Fruit fly (Drosophila melanogaster) whole organism, prepupa: Measurements from ENCODE around the gene CG31650.
A peak's percentile ranks its signal among the peaks of the same experiment; 100 is the strongest.

Experiments
- Blimp-1 ChIP-seq: fragments of 200-800 bp; sonication (Bioruptor generic); optimal IDR thresholded peaks from 3 replicates; lab custom pipeline; 2017; ENCODE audit warnings: missing biosample characterization, missing genetic modification characterization, mild to moderate bottlenecking, moderate library complexity, missing genetic modification reagents
- CG10631 ChIP-seq: fragments of 200-800 bp; sonication (Bioruptor generic); optimal IDR thresholded peaks from 2 replicates; lab custom pipeline; 2016; ENCODE audit warnings: missing biosample characterization, missing genetic modification characterization
- CG10669 ChIP-seq: fragments of 200-800 bp; sonication (Bioruptor generic); optimal IDR thresholded peaks from 3 replicates; lab custom pipeline; 2018; ENCODE audit warnings: missing biosample characterization, mild to moderate bottlenecking, missing genetic modification characterization, moderate library complexity
- CG11294 ChIP-seq: fragments of 200-800 bp; sonication (Bioruptor generic); IDR thresholded peaks from 2 replicates; pipeline ENCODE4 v1.3.6; 2022; ENCODE audit warnings: missing biosample characterization, missing genetic modification characterization
- CG11762 ChIP-seq: fragments of 200-800 bp; sonication (Bioruptor generic); optimal IDR thresholded peaks from 3 replicates; lab custom pipeline; 2016; ENCODE audit warnings: missing biosample characterization, missing genetic modification characterization; ENCODE audit not compliant: insufficient read depth
- CG15336 ChIP-seq: fragments of 200-800 bp; sonication (Bioruptor generic); IDR thresholded peaks from 2 replicates; pipeline ENCODE4 v1.3.6; 2022; ENCODE audit warnings: missing biosample characterization, missing genetic modification characterization
- CG1621 ChIP-seq: fragments of 200-800 bp; sonication (Bioruptor generic); optimal IDR thresholded peaks from 3 replicates; lab custom pipeline; 2018; ENCODE audit warnings: missing biosample characterization, mild to moderate bottlenecking, missing genetic modification characterization
- CG16779 ChIP-seq: fragments of 200-800 bp; sonication (Bioruptor generic); optimal IDR thresholded peaks from 3 replicates; lab custom pipeline; 2017; ENCODE audit warnings: missing biosample characterization, mild to moderate bottlenecking, missing genetic modification characterization
- CG3032 ChIP-seq: fragments of 200-800 bp; optimal IDR thresholded peaks from 2 replicates; lab custom pipeline; 2019; ENCODE audit warnings: missing biosample characterization, mild to moderate bottlenecking, missing genetic modification characterization, moderate library complexity
- CG31627 ChIP-seq: fragments of 200-800 bp; sonication (Bioruptor generic); optimal IDR thresholded peaks from 3 replicates; lab custom pipeline; 2016; ENCODE audit warnings: missing biosample characterization, missing genetic modification characterization
- CG34406 ChIP-seq: fragments of 200-800 bp; sonication (Bioruptor generic); optimal IDR thresholded peaks from 3 replicates; lab custom pipeline; 2016; ENCODE audit warnings: missing biosample characterization, missing genetic modification characterization
- CG3919 ChIP-seq: fragments of 200-800 bp; sonication (Bioruptor generic); optimal IDR thresholded peaks from 3 replicates; lab custom pipeline; 2016; ENCODE audit warnings: missing biosample characterization, missing genetic modification characterization
- CG4318 ChIP-seq: fragments of 200-800 bp; sonication (Bioruptor generic); optimal IDR thresholded peaks from 3 replicates; lab custom pipeline; 2017; ENCODE audit warnings: missing biosample characterization, mild to moderate bottlenecking, missing genetic modification characterization
- CG6163 ChIP-seq: fragments of 200-800 bp; sonication (Bioruptor generic); IDR thresholded peaks from 3 replicates; pipeline ENCODE4 v1.3.6; 2022; ENCODE audit warnings: missing biosample characterization, missing genetic modification characterization
- CG6792 ChIP-seq: fragments of 200-800 bp; sonication (Bioruptor generic); optimal IDR thresholded peaks from 3 replicates; lab custom pipeline; 2016; ENCODE audit warnings: missing biosample characterization, missing genetic modification characterization
- CG6808 ChIP-seq: fragments of 200-800 bp; sonication (Bioruptor generic); optimal IDR thresholded peaks from 3 replicates; lab custom pipeline; 2017; ENCODE audit warnings: missing biosample characterization, missing genetic modification characterization, mild to moderate bottlenecking, moderate library complexity, missing genetic modification reagents
- CG6854 ChIP-seq: fragments of 200-800 bp; sonication (Bioruptor generic); optimal IDR thresholded peaks from 2 replicates; lab custom pipeline; 2017; ENCODE audit warnings: missing biosample characterization, mild to moderate bottlenecking, missing genetic modification characterization
- CG8119 ChIP-seq: fragments of 200-800 bp; sonication (Bioruptor generic); IDR thresholded peaks from 3 replicates; pipeline ENCODE4 v1.3.6; 2022; ENCODE audit warnings: missing biosample characterization, missing genetic modification characterization
- CG9139 ChIP-seq: fragments of 200-800 bp; sonication (Bioruptor generic); optimal IDR thresholded peaks from 3 replicates; lab custom pipeline; 2017; ENCODE audit warnings: missing biosample characterization, mild to moderate bottlenecking, missing genetic modification characterization
- Eip75B ChIP-seq: fragments of 200-800 bp; sonication (Bioruptor generic); optimal IDR thresholded peaks from 3 replicates; lab custom pipeline; 2016; ENCODE audit warnings: missing biosample characterization, missing genetic modification characterization
- Eip93F ChIP-seq: fragments of 200-800 bp; sonication (Bioruptor generic); optimal IDR thresholded peaks from 2 replicates; lab custom pipeline; 2016; ENCODE audit warnings: missing biosample characterization, mild to moderate bottlenecking, missing genetic modification characterization
- Ets21C ChIP-seq: fragments of 200-800 bp; sonication (Bioruptor generic); optimal IDR thresholded peaks from 3 replicates; lab custom pipeline; 2016; ENCODE audit warnings: missing biosample characterization, missing genetic modification characterization
- Ets96B ChIP-seq: fragments of 200-800 bp; optimal IDR thresholded peaks from 2 replicates; lab custom pipeline; 2019; ENCODE audit warnings: missing biosample characterization, mild to moderate bottlenecking, missing genetic modification characterization, moderate library complexity
- Gug ChIP-seq: fragments of 200-800 bp; sonication (Bioruptor generic); IDR thresholded peaks from 2 replicates; pipeline ENCODE4 v1.3.6; 2022; ENCODE audit warnings: missing biosample characterization, missing genetic modification characterization
- Hr38 ChIP-seq: sonication (Bioruptor generic); optimal IDR thresholded peaks from 2 replicates; lab custom pipeline; 2016; ENCODE audit warnings: missing biosample characterization, missing genetic modification characterization
- Hr39 ChIP-seq: fragments of 200-800 bp; sonication (Bioruptor generic); optimal IDR thresholded peaks from 2 replicates; lab custom pipeline; 2016; ENCODE audit warnings: missing biosample characterization, missing genetic modification characterization
- Hr4 ChIP-seq: fragments of 200-800 bp; sonication (Bioruptor generic); optimal IDR thresholded peaks from 3 replicates; lab custom pipeline; 2016; ENCODE audit warnings: missing biosample characterization, missing genetic modification characterization
- Lpt ChIP-seq: fragments of 200-800 bp; sonication (Bioruptor generic); optimal IDR thresholded peaks from 3 replicates; lab custom pipeline; 2016; ENCODE audit warnings: missing biosample characterization, missing genetic modification characterization
- Met ChIP-seq: fragments of 200-800 bp; sonication (Bioruptor generic); optimal IDR thresholded peaks from 3 replicates; lab custom pipeline; 2016; ENCODE audit warnings: missing biosample characterization, missing genetic modification characterization
- OdsH ChIP-seq: fragments of 200-800 bp; sonication (Bioruptor generic); optimal IDR thresholded peaks from 3 replicates; lab custom pipeline; 2016; ENCODE audit warnings: missing biosample characterization, missing genetic modification characterization
- Smox ChIP-seq: fragments of 200-800 bp; sonication (Bioruptor generic); optimal IDR thresholded peaks from 3 replicates; lab custom pipeline; 2016; ENCODE audit warnings: missing biosample characterization, missing genetic modification characterization
- Sox14 ChIP-seq: fragments of 200-800 bp; sonication (Bioruptor generic); optimal IDR thresholded peaks from 3 replicates; lab custom pipeline; 2016; ENCODE audit warnings: missing biosample characterization, missing genetic modification characterization
- Sox15 ChIP-seq: fragments of 200-800 bp; sonication (Bioruptor generic); optimal IDR thresholded peaks from 3 replicates; lab custom pipeline; 2016; ENCODE audit warnings: missing biosample characterization, missing genetic modification characterization
- acj6 ChIP-seq: fragments of 200-800 bp; sonication (Bioruptor generic); optimal IDR thresholded peaks from 3 replicates; lab custom pipeline; 2016; ENCODE audit warnings: missing biosample characterization, missing genetic modification characterization
- cyc ChIP-seq: fragments of 200-800 bp; sonication (Bioruptor generic); optimal IDR thresholded peaks from 3 replicates; lab custom pipeline; 2016; ENCODE audit warnings: missing biosample characterization, missing genetic modification characterization
- dac ChIP-seq: fragments of 200-800 bp; sonication (Bioruptor generic); optimal IDR thresholded peaks from 2 replicates; lab custom pipeline; 2017; ENCODE audit warnings: missing biosample characterization, mild to moderate bottlenecking, missing genetic modification characterization
- eg ChIP-seq: fragments of 200-800 bp; sonication (Bioruptor generic); IDR thresholded peaks from 3 replicates; pipeline ENCODE4 v1.3.6; 2022; ENCODE audit warnings: missing biosample characterization, missing genetic modification characterization
- esn ChIP-seq: fragments of 200-800 bp; sonication (Bioruptor generic); optimal IDR thresholded peaks from 2 replicates; lab custom pipeline; 2016; ENCODE audit warnings: missing biosample characterization, mild to moderate bottlenecking, missing genetic modification characterization, moderate library complexity
- fd59A ChIP-seq: fragments of 200-800 bp; sonication (Bioruptor generic); optimal IDR thresholded peaks from 2 replicates; lab custom pipeline; 2017; ENCODE audit warnings: missing biosample characterization, mild to moderate bottlenecking, missing genetic modification characterization, missing genetic modification reagents
- fd85E ChIP-seq: fragments of 200-800 bp; sonication (Bioruptor generic); optimal IDR thresholded peaks from 3 replicates; lab custom pipeline; 2016; ENCODE audit warnings: missing biosample characterization, missing genetic modification characterization
- net ChIP-seq: fragments of 200-800 bp; sonication (Bioruptor generic); optimal IDR thresholded peaks from 3 replicates; lab custom pipeline; 2016; ENCODE audit warnings: missing biosample characterization, missing genetic modification characterization
- salr ChIP-seq, 2 experiments: fragments of 200-800 bp; sonication (Bioruptor generic); optimal IDR thresholded peaks; 3 replicates each; lab custom pipeline; 2016 to 2018; ENCODE audit warnings: missing biosample characterization in 2 of 2, missing genetic modification characterization in 2 of 2, mild to moderate bottlenecking in 1 of 2
- spab ChIP-seq: fragments of 200-800 bp; sonication (Bioruptor generic); optimal IDR thresholded peaks from 2 replicates; lab custom pipeline; 2017; ENCODE audit warnings: missing biosample characterization, mild to moderate bottlenecking, missing genetic modification characterization, missing genetic modification reagents
- ss ChIP-seq, 2 experiments: fragments of 200-800 bp; sonication (Bioruptor generic); optimal IDR thresholded peaks; 2 replicates in 1 of 2; 3 replicates in 1 of 2; lab custom pipeline; 2017 to 2018; ENCODE audit warnings: mild to moderate bottlenecking in 2 of 2, missing biosample characterization in 2 of 2, missing genetic modification characterization in 2 of 2, moderate library complexity in 1 of 2
- topi ChIP-seq: fragments of 200-800 bp; sonication (Bioruptor generic); optimal IDR thresholded peaks from 3 replicates; lab custom pipeline; 2016; ENCODE audit warnings: missing biosample characterization, missing genetic modification characterization

CG31650 gene

DNA sequence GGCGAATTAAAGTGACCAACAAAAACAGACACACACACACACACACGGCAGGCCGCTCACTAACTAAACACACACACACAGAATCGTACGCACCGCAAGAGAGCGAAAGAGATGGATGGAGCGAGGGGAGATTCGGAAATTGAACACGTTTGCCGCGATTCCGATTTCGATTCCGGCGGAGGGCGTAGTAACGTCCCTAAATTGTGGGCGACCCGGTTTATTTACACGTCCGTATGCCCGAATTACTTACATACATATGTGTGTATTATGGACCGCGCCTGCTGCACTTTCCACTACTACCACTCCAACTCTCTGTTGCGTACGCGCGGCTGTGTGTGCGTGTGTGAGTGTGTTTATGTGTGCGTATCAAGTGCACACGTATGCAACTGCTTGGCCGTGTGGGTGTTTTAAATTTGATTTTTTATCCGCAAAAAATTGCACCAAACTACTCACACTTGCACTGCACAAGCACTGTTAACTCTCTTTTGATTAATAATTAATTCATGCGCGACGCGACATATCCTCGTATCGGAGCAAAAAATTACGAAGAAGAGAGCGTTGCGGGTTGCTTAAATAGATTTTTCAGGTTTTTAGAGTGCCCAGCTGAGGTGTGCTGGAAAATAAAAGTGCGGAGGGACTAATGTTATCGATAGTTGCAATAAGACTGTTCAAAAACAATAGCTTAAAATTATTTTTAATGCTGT, 48.6 kb upstream of the CG31650 start, which contains the start of gene Pgant5 (continued):
- TF ChIP-seq CG11762 (no peak), CG9139 (GFP tag; lab: Kevin White, UChicago) (no peak), CG34406 (GFP tag; lab: Kevin White, UChicago) (no peak), CG15336 (GFP tag; lab: Robert Waterston, UW) (peak; percentile 30; the same call in 1 of the 2 replicates), OdsH (no peak), cyc (GFP tag; lab: Kevin White, UChicago) (no peak), fd85E (GFP tag; lab: Kevin White, UChicago) (no peak), CG11294 (GFP tag; lab: Robert Waterston, UW) (no peak), Eip93F (GFP tag; lab: Kevin White, UChicago) (no peak), CG4318 (GFP tag; lab: Kevin White, UChicago) (no peak), CG1621 (tag; lab: Kevin White, UChicago) (peak; percentile 67), Lpt (no peak), Hr4 (GFP tag; lab: Kevin White, UChicago) (no peak), ss (GFP tag; optimal IDR thresholded peaks at IDR 0.05; lab: Kevin White, UChicago) (peak; percentile 9 to 52), fd59A (GFP tag; lab: Kevin White, UChicago) (no peak), CG8119 (GFP tag; lab: Robert Waterston, UW) (peak; percentile 24; the same call in 1 of the 3 replicates)

DNA sequence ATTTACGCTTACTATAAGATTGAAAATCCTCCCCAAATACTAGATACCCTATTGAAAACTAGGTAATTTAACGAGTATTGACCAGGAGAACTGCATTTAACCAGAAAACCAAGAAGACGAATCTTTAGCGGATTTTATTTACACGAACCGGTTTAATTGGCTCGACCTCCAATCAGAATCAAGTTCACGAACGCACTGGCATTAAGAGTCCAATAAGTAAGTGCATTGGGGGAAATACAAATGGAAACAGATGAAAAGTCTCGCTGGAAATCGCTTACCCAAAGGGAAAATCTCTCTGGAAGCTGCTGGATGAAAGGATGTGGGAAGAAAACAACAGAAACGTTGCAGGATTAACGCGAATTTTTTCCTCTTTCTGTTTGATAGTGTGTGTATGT, 48.1 kb upstream of the CG31650 start:
- TF ChIP-seq spab (no peak), Blimp-1 (GFP tag; lab: Kevin White, UChicago) (no peak)

- TF ChIP-seq CG6808 (GFP tag; lab: Kevin White, UChicago): peak; percentile 29
- peak; percentile 8 for TF ChIP-seq acj6 (GFP tag; lab: Kevin White, UChicago)
- peak; percentile 38; the same call in 1 of the 3 replicates for TF ChIP-seq CG6163 (GFP tag; lab: Robert Waterston, UW)
- TF ChIP-seq Hr39 (GFP tag; lab: Kevin White, UChicago): peak; percentile 39
- TF ChIP-seq Blimp-1 (GFP tag; lab: Kevin White, UChicago): no peak
- peak; percentile 12 for TF ChIP-seq Ets96B (tag; lab: Kevin White, UChicago)
- TF ChIP-seq CG4318 (GFP tag; lab: Kevin White, UChicago): no peak
- no peak for TF ChIP-seq CG15336 (GFP tag; lab: Robert Waterston, UW)
- no peak for TF ChIP-seq CG6792 (GFP tag; lab: Kevin White, UChicago)
- TF ChIP-seq ss (GFP tag; optimal IDR thresholded peaks at IDR 0.05; lab: Kevin White, UChicago): no peak
- TF ChIP-seq dac (GFP tag; lab: Kevin White, UChicago): no peak
- TF ChIP-seq CG16779 (tag; lab: Kevin White, UChicago): no peak
- TF ChIP-seq Eip75B: no peak
- peak; percentile 20 for TF ChIP-seq Sox14 (GFP tag; lab: Kevin White, UChicago)
- TF ChIP-seq CG8119 (GFP tag; lab: Robert Waterston, UW): no peak
- TF ChIP-seq CG3032 (tag; lab: Kevin White, UChicago): peak; percentile 3
- TF ChIP-seq salr (GFP tag; optimal IDR thresholded peaks at IDR 0.05; lab: Kevin White, UChicago): no peak
- no peak for TF ChIP-seq topi (GFP tag; lab: Kevin White, UChicago)
- no peak for TF ChIP-seq Eip93F (GFP tag; lab: Kevin White, UChicago)
- no peak for TF ChIP-seq CG3919 (GFP tag; lab: Kevin White, UChicago)
- TF ChIP-seq esn (GFP tag; lab: Kevin White, UChicago): peak; percentile 38
- TF ChIP-seq cyc (GFP tag; lab: Kevin White, UChicago): no peak
- peak; percentile 39 for TF ChIP-seq Met (GFP tag; lab: Kevin White, UChicago)
- TF ChIP-seq CG10669 (GFP tag; lab: Kevin White, UChicago): peak; percentile 30
- TF ChIP-seq CG11762: no peak
- no peak for TF ChIP-seq net (GFP tag; lab: Kevin White, UChicago)
- no peak for TF ChIP-seq CG34406 (GFP tag; lab: Kevin White, UChicago)
- peak; percentile 26 for TF ChIP-seq CG31627 (GFP tag; lab: Kevin White, UChicago)
- TF ChIP-seq Smox (GFP tag; lab: Kevin White, UChicago): peak; percentile 1
- TF ChIP-seq CG9139 (GFP tag; lab: Kevin White, UChicago): no peak
- no peak for TF ChIP-seq Ets21C (GFP tag; lab: Kevin White, UChicago)
- peak; percentile 23 for TF ChIP-seq CG10631 (GFP tag; lab: Kevin White, UChicago)
- TF ChIP-seq Sox15: no peak
- TF ChIP-seq Gug (GFP tag; lab: Robert Waterston, UW): no peak
- no peak for TF ChIP-seq eg (GFP tag; lab: Robert Waterston, UW)
- TF ChIP-seq Hr38 (GFP tag; lab: Kevin White, UChicago): no peak
- no peak for TF ChIP-seq spab
- TF ChIP-seq CG6854 (GFP tag; lab: Kevin White, UChicago): no peak
- TF ChIP-seq CG1621 (tag; lab: Kevin White, UChicago): peak; percentile 6
Observed at dm6 chr2L:5092145-5092544, 47.6 kb upstream of the CG31650 start.
